Worm (Caenorhabditis elegans): ENCODE measurements around the gene F19B10.4.
A peak's percentile ranks its signal among the peaks of the same experiment; 100 is the strongest.

Gene F19B10.4

ce11 chrII:3661932-3662331 is 2.1 kb downstream of the F19B10.4 start, which contains the start of gene F19B10.13:
F19B10.13 (plus strand) TSS chrII:3662274.
- no peak for TF ChIP-seq blmp-1 (tag; optimal IDR thresholded peaks at IDR 0.05)
- TF ChIP-seq elt-3 (tag; optimal IDR thresholded peaks at IDR 0.05) = peak; percentile 61

ce11 chrII:3663796-3664195 is 3.9 kb downstream of the F19B10.4 start, which contains the start of gene F19B10.6:
F19B10.6 (minus strand) TSS chrII:3663896.
- TF ChIP-seq cnd-1 (tag; optimal IDR thresholded peaks at IDR 0.05) = no peak
- TF ChIP-seq blmp-1 (tag; optimal IDR thresholded peaks at IDR 0.05) = no peak
- no peak for TF ChIP-seq unc-62 (GFP tag; optimal IDR thresholded peaks at IDR 0.05)
- no peak for TF ChIP-seq nhr-28 (tag; optimal IDR thresholded peaks at IDR 0.05)
- TF ChIP-seq unc-120 (tag; optimal IDR thresholded peaks at IDR 0.05; ENCODE audit: poor library complexity, severe bottlenecking) = no peak
- no peak for TF ChIP-seq hlh-1 (tag; optimal IDR thresholded peaks at IDR 0.05)
- TF ChIP-seq tbx-8 (GFP tag; optimal IDR thresholded peaks at IDR 0.05) = no peak

ce11 chrII:3664470-3664869 is 4.6 kb downstream of the F19B10.4 start, which contains the start of gene F19B10.3:
F19B10.3 (plus strand) TSS chrII:3664770.
- no peak for TF ChIP-seq nhr-76 (tag; optimal IDR thresholded peaks at IDR 0.05)
- no peak for TF ChIP-seq blmp-1 (tag; optimal IDR thresholded peaks at IDR 0.05)
- no peak for TF ChIP-seq mep-1 (tag; optimal IDR thresholded peaks at IDR 0.05)
- TF ChIP-seq ztf-11 (tag; optimal IDR thresholded peaks at IDR 0.05) = no peak
- TF ChIP-seq ceh-43 (GFP tag; optimal IDR thresholded peaks at IDR 0.05) = no peak
- TF ChIP-seq cnd-1 (tag; optimal IDR thresholded peaks at IDR 0.05) = no peak
- TF ChIP-seq nhr-2 (tag; optimal IDR thresholded peaks at IDR 0.05) = no peak
- no peak for TF ChIP-seq snpc-4 (tag; optimal IDR thresholded peaks at IDR 0.05)
- TF ChIP-seq ceh-83 (GFP tag; optimal IDR thresholded peaks at IDR 0.05) = no peak
- TF ChIP-seq sem-2 (GFP tag; optimal IDR thresholded peaks at IDR 0.05) = no peak
- no peak for TF ChIP-seq unc-62 (GFP tag; optimal IDR thresholded peaks at IDR 0.05)
- TF ChIP-seq bed-3 (GFP tag; optimal IDR thresholded peaks at IDR 0.05) = no peak
- TF ChIP-seq ceh-39 (tag; optimal IDR thresholded peaks at IDR 0.05) = no peak
- no peak for TF ChIP-seq unc-120 (tag; optimal IDR thresholded peaks at IDR 0.05; ENCODE audit: poor library complexity, severe bottlenecking)
- TF ChIP-seq tbx-8 (GFP tag; optimal IDR thresholded peaks at IDR 0.05) = no peak
- TF ChIP-seq elt-1 (tag; optimal IDR thresholded peaks at IDR 0.05; ENCODE audit: borderline replicate concordance, insufficient read depth) = no peak
- TF ChIP-seq nhr-12 (tag; optimal IDR thresholded peaks at IDR 0.05) = no peak
- TF ChIP-seq hlh-1 (tag; optimal IDR thresholded peaks at IDR 0.05) = no peak
- no peak for TF ChIP-seq drap-1 (GFP tag; optimal IDR thresholded peaks at IDR 0.05)
- no peak for TF ChIP-seq pha-4 (tag; optimal IDR thresholded peaks at IDR 0.05)

ce11 chrII:3665181-3665580 is 5.3 kb downstream of the F19B10.4 start:
- TF ChIP-seq tbx-8 (GFP tag; optimal IDR thresholded peaks at IDR 0.05) = no peak

ce11 chrII:3669315-3669714 is 9.4 kb downstream of the F19B10.4 start, which contains the start of gene srx-97:
srx-97 (minus strand) TSS chrII:3669415.
- TF ChIP-seq sptf-1 (tag; optimal IDR thresholded peaks at IDR 0.05) (no peak), lin-32 (GFP tag; optimal IDR thresholded peaks at IDR 0.05) (no peak), sem-2 (GFP tag; optimal IDR thresholded peaks at IDR 0.05) (no peak), ztf-11 (tag; optimal IDR thresholded peaks at IDR 0.05) (no peak), elt-3 (tag; optimal IDR thresholded peaks at IDR 0.05) (no peak), unc-120 (tag; optimal IDR thresholded peaks at IDR 0.05; ENCODE audit: poor library complexity, severe bottlenecking) (no peak), mab-5 (tag; optimal IDR thresholded peaks at IDR 0.05) (no peak), mls-2 (tag; optimal IDR thresholded peaks at IDR 0.05) (no peak), nhr-2 (tag; optimal IDR thresholded peaks at IDR 0.05) (no peak), elt-1 (tag; optimal IDR thresholded peaks at IDR 0.05; ENCODE audit: borderline replicate concordance, insufficient read depth) (no peak), nhr-237 (tag; optimal IDR thresholded peaks at IDR 0.05) (no peak), lsy-2 (tag; optimal IDR thresholded peaks at IDR 0.05) (no peak)

ce11 chrII:3670956-3671355 is 11.1 kb downstream of the F19B10.4 start, which contains the start of gene srx-98:
srx-98 (minus strand) TSS chrII:3671056.
- TF ChIP-seq cnd-1 (tag; optimal IDR thresholded peaks at IDR 0.05) = no peak
- no peak for TF ChIP-seq nhr-12 (tag; optimal IDR thresholded peaks at IDR 0.05)

- TF ChIP-seq ces-1 (GFP tag; optimal IDR thresholded peaks at IDR 0.05) = no peak
- TF ChIP-seq hlh-1 (tag; optimal IDR thresholded peaks at IDR 0.05) = no peak
- no peak for TF ChIP-seq ztf-11 (tag; optimal IDR thresholded peaks at IDR 0.05)
- TF ChIP-seq drap-1 (GFP tag; optimal IDR thresholded peaks at IDR 0.05) = no peak
- no peak for TF ChIP-seq elt-1 (tag; optimal IDR thresholded peaks at IDR 0.05; ENCODE audit: borderline replicate concordance, insufficient read depth)
- TF ChIP-seq nhr-12 (tag; optimal IDR thresholded peaks at IDR 0.05) = no peak
- TF ChIP-seq nhr-76 (tag; optimal IDR thresholded peaks at IDR 0.05) = no peak
- TF ChIP-seq mab-5 (tag; optimal IDR thresholded peaks at IDR 0.05) = no peak
- no peak for TF ChIP-seq flh-1 (GFP tag; optimal IDR thresholded peaks at IDR 0.05)
- TF ChIP-seq nhr-237 (tag; optimal IDR thresholded peaks at IDR 0.05) = no peak
- TF ChIP-seq bed-3 (GFP tag; optimal IDR thresholded peaks at IDR 0.05) = no peak
- TF ChIP-seq unc-39 (tag; optimal IDR thresholded peaks at IDR 0.05) = no peak
- TF ChIP-seq pha-4 (tag; optimal IDR thresholded peaks at IDR 0.05) = no peak
- no peak for TF ChIP-seq ham-2 (GFP tag; optimal IDR thresholded peaks at IDR 0.05)
- TF ChIP-seq unc-62 (GFP tag; optimal IDR thresholded peaks at IDR 0.05) = no peak
Observed at ce11 chrII:3673493-3673892, 13.6 kb downstream of the F19B10.4 start, which contains the start of gene sea-1. sea-1 (minus strand) TSS chrII:3673593.

Measured in whole organism, mixed stage, embryonic.